Worm (Caenorhabditis elegans): Measurements from ENCODE around the gene srg-46.

- no peak for TF ChIP-seq lin-15B (tag; optimal IDR thresholded peaks at IDR 0.05)
- TF ChIP-seq fkh-10 (GFP tag; optimal IDR thresholded peaks at IDR 0.05): no peak
- no peak for TF ChIP-seq Y105C5A.15 (GFP tag; IDR thresholded peaks at IDR 0.05)
- no peak for TF ChIP-seq zag-1 (tag; optimal IDR thresholded peaks at IDR 0.05)
- TF ChIP-seq fos-1 (tag; optimal IDR thresholded peaks at IDR 0.05): no peak
- TF ChIP-seq ama-1 (optimal IDR thresholded peaks at IDR 0.05): no peak
These were observed 38.2 kb downstream of the srg-46 start for ce11 chrV:13401669-13402068.
